1 fruit fly cellular context compared by ENCODE assay signal in the genomic region with DNA sequence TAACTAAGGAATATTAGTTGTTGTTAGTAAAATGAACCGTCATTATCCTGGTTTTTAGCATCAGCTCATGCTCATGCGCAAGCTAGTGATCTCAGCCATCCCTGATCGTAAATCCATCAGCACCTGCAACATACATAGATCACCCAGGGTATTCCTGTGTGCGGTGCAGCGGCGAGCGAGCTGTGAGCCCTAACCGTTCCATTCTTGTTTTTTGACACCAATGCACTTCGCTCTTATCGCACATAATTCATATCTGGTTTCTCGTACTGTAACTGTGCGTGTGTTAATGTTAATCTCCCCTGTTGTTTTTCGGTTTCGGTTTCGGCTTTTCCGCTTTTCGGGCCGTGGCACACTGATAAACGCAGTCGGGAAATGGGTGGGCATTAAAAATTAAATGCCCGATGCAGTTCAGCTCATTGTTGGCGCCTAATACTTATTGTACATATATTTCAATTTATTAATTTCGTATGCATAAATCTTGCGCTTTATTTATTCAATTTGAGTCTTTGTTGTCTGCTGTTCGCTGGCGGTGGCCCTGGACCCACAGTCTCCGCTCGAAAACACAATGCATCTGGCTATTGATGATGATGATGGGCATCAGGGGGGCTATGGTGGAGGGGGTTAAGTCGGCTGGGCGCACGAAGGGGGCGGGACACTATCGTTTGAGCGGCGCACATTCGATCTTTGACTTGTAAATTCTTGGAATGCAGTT.
TF ChIP-seq lines count a peak whose summit lies in the region.

No protein-coding gene starts in this region.

TF ChIP-seq in whole organism, embryonic, 481 proteins besides CTCF, POLR2A, EP300 and RAD21 (continued from another document and continues in another):
- TF ChIP-seq Jarid2 (GFP tag; optimal IDR thresholded peaks at IDR 0.05; lab: Kevin White, UChicago) (no peak), CG15011 (GFP tag; optimal IDR thresholded peaks at IDR 0.05; lab: Kevin White, UChicago) (no peak), ab (GFP tag; optimal IDR thresholded peaks at IDR 0.05; lab: Kevin White, UChicago) (no peak), insv (GFP tag; optimal IDR thresholded peaks at IDR 0.05; lab: Kevin White, UChicago) (no peak), CG10321 (GFP tag; IDR thresholded peaks at IDR 0.05; lab: Robert Waterston, UW) (no peak), Awh (GFP tag; IDR thresholded peaks at IDR 0.05; lab: Robert Waterston, UW) (no peak), CG15269 (tag; optimal IDR thresholded peaks at IDR 0.05; lab: Kevin White, UChicago) (no peak), NK7.1 (GFP tag; optimal IDR thresholded peaks at IDR 0.05; lab: Kevin White, UChicago) (no peak), Mrtf (GFP tag; IDR thresholded peaks at IDR 0.05; lab: Robert Waterston, UW) (no peak), twi (tag; optimal IDR thresholded peaks at IDR 0.05; lab: Kevin White, UChicago) (peak; percentile 6), Blimp-1 (GFP tag; optimal IDR thresholded peaks at IDR 0.05; lab: Kevin White, UChicago) (no peak), sd (tag; optimal IDR thresholded peaks at IDR 0.05; lab: Kevin White, UChicago) (peak; percentile 66), CG18599 (GFP tag; optimal IDR thresholded peaks at IDR 0.05; lab: Kevin White, UChicago) (no peak), CG12769 (tag; optimal IDR thresholded peaks at IDR 0.05; lab: Kevin White, UChicago) (no peak), mirr (GFP tag; optimal IDR thresholded peaks at IDR 0.05; lab: Kevin White, UChicago) (no peak), Trl (optimal IDR thresholded peaks at IDR 0.05; lab: Kevin White, UChicago) (no peak), Trl (GFP tag; optimal IDR thresholded peaks at IDR 0.05; lab: Kevin White, UChicago) (no peak), CG11560 (tag; IDR thresholded peaks at IDR 0.05; lab: Robert Waterston, UW) (no peak), Sry-δ (GFP tag; optimal IDR thresholded peaks at IDR 0.05; lab: Kevin White, UChicago) (no peak), ap (GFP tag; IDR thresholded peaks at IDR 0.05; lab: Robert Waterston, UW) (no peak), z (GFP tag; IDR thresholded peaks at IDR 0.05; lab: Robert Waterston, UW) (peak; percentile 67; the same call in 1 of the 3 replicates), Pdp1 (GFP tag; optimal IDR thresholded peaks at IDR 0.05; lab: Kevin White, UChicago) (peak in 1 of 2 experiments; percentile 17), CG3847 (GFP tag; IDR thresholded peaks at IDR 0.05; lab: Robert Waterston, UW) (no peak), CG10543 (GFP tag; optimal IDR thresholded peaks at IDR 0.05; lab: Kevin White, UChicago) (peak; percentile 30), en (GFP tag; optimal IDR thresholded peaks at IDR 0.05; lab: Kevin White, UChicago) (no peak), Xrp1 (GFP tag; IDR thresholded peaks at IDR 0.05; lab: Robert Waterston, UW) (peak; percentile 12), lola (GFP tag; optimal IDR thresholded peaks at IDR 0.05; lab: Kevin White, UChicago) (no peak), CG15601 (tag; optimal IDR thresholded peaks at IDR 0.05; lab: Kevin White, UChicago) (peak; percentile 1), CG17829 (tag; optimal IDR thresholded peaks at IDR 0.05; lab: Kevin White, UChicago) (no peak), CG3065 (GFP tag; optimal IDR thresholded peaks at IDR 0.05; lab: Kevin White, UChicago) (no peak), zfh2 (GFP tag; optimal IDR thresholded peaks at IDR 0.05; lab: Kevin White, UChicago) (no peak), da (GFP tag; optimal IDR thresholded peaks at IDR 0.05; lab: Kevin White, UChicago) (no peak), corto (GFP tag; optimal IDR thresholded peaks at IDR 0.05; lab: Kevin White, UChicago) (no peak), CG9876 (GFP tag; optimal IDR thresholded peaks at IDR 0.05; lab: Kevin White, UChicago) (no peak), bsh (GFP tag; optimal IDR thresholded peaks at IDR 0.05; lab: Kevin White, UChicago) (no peak), CG2120 (GFP tag; optimal IDR thresholded peaks at IDR 0.05; lab: Kevin White, UChicago) (no peak), Taf1 (GFP tag; IDR thresholded peaks at IDR 0.05; lab: Robert Waterston, UW) (no peak), CG18262 (tag; optimal IDR thresholded peaks at IDR 0.05; lab: Kevin White, UChicago) (no peak), CG34376 (GFP tag; optimal IDR thresholded peaks at IDR 0.05; lab: Kevin White, UChicago) (no peak), Sox100B (GFP tag; optimal IDR thresholded peaks at IDR 0.05; lab: Kevin White, UChicago) (peak; percentile 4), gem (tag; optimal IDR thresholded peaks at IDR 0.05; lab: Kevin White, UChicago) (peak; percentile 5), CG10654 (GFP tag; optimal IDR thresholded peaks at IDR 0.05; lab: Kevin White, UChicago) (no peak), az2 (GFP tag; optimal IDR thresholded peaks at IDR 0.05; lab: Kevin White, UChicago) (no peak), Eip74EF (GFP tag; optimal IDR thresholded peaks at IDR 0.05; lab: Kevin White, UChicago) (no peak), fd96Cb (tag; optimal IDR thresholded peaks at IDR 0.05; lab: Kevin White, UChicago) (no peak), CG16815 (GFP tag; optimal IDR thresholded peaks at IDR 0.05; lab: Kevin White, UChicago) (no peak), Ravus (GFP tag; IDR thresholded peaks at IDR 0.05; lab: Robert Waterston, UW) (no peak), Camta (GFP tag; optimal IDR thresholded peaks at IDR 0.05; lab: Kevin White, UChicago) (no peak), CG12155 (GFP tag; optimal IDR thresholded peaks at IDR 0.05; lab: Kevin White, UChicago) (no peak), zf30C (GFP tag; optimal IDR thresholded peaks at IDR 0.05; lab: Kevin White, UChicago) (peak; percentile 30), Fer2 (tag; optimal IDR thresholded peaks at IDR 0.05; lab: Kevin White, UChicago) (no peak), CG12219 (GFP tag; optimal IDR thresholded peaks at IDR 0.05; lab: Kevin White, UChicago) (no peak), CG10431 (GFP tag; optimal IDR thresholded peaks at IDR 0.05; lab: Kevin White, UChicago) (no peak), wdn (GFP tag; IDR thresholded peaks at IDR 0.05; lab: Robert Waterston, UW) (no peak), CG11695 (GFP tag; IDR thresholded peaks at IDR 0.05; lab: Robert Waterston, UW) (no peak), row (GFP tag; IDR thresholded peaks at IDR 0.05; lab: Robert Waterston, UW) (peak; percentile 41; the same call in 2 of the 3 replicates), tin (GFP tag; optimal IDR thresholded peaks at IDR 0.05; lab: Kevin White, UChicago) (no peak), nerfin-1 (tag; optimal IDR thresholded peaks at IDR 0.05; lab: Kevin White, UChicago) (no peak), MESR4 (GFP tag; optimal IDR thresholded peaks at IDR 0.05; lab: Kevin White, UChicago) (no peak), Bdp1 (GFP tag; optimal IDR thresholded peaks at IDR 0.05; lab: Kevin White, UChicago) (no peak), sima (GFP tag; optimal IDR thresholded peaks at IDR 0.05; lab: Kevin White, UChicago) (no peak), CG11093 (GFP tag; IDR thresholded peaks at IDR 0.05; lab: Robert Waterston, UW) (0 out of 3 replicates have a peak, but pooled peaks have one; percentile 26), gt (GFP tag; IDR thresholded peaks at IDR 0.05; lab: Robert Waterston, UW) (no peak), CG16779 (GFP tag; IDR thresholded peaks at IDR 0.05; lab: Robert Waterston, UW) (no peak), CG4360 (GFP tag; IDR thresholded peaks at IDR 0.05; lab: Robert Waterston, UW) (no peak), Nf-YC (tag; optimal IDR thresholded peaks at IDR 0.05; lab: Kevin White, UChicago) (no peak), Hr78 (GFP tag; optimal IDR thresholded peaks at IDR 0.05; lab: Kevin White, UChicago) (peak in 1 of 2 experiments; percentile 24), Deaf1 (tag; optimal IDR thresholded peaks at IDR 0.05; lab: Kevin White, UChicago) (peak; percentile 80), sim (GFP tag; IDR thresholded peaks at IDR 0.05; lab: Robert Waterston, UW) (no peak), dmrt11E (tag; optimal IDR thresholded peaks at IDR 0.05; lab: Kevin White, UChicago) (peak; percentile 31), so (GFP tag; IDR thresholded peaks at IDR 0.05; lab: Robert Waterston, UW) (no peak), Stat92E (GFP tag; optimal IDR thresholded peaks at IDR 0.05; lab: Kevin White, UChicago) (peak in 1 of 3 experiments; percentile 38), D19A (tag; optimal IDR thresholded peaks at IDR 0.05; lab: Kevin White, UChicago) (peak; percentile 53), kni (GFP tag; optimal IDR thresholded peaks at IDR 0.05; lab: Kevin White, UChicago) (peak; percentile 18), CG1603 (tag; optimal IDR thresholded peaks at IDR 0.05; lab: Kevin White, UChicago) (peak; percentile 18), CG6791 (GFP tag; IDR thresholded peaks at IDR 0.05; lab: Robert Waterston, UW; ENCODE audit: partially characterized antibody) (no peak), sens (GFP tag; lab: Kevin White, UChicago) (peak; percentile 42), inv (GFP tag; IDR thresholded peaks at IDR 0.05; lab: Robert Waterston, UW; ENCODE audit: partially characterized antibody) (no peak), cg (GFP tag; optimal IDR thresholded peaks at IDR 0.05; lab: Kevin White, UChicago) (peak; percentile 41), caup (GFP tag; optimal IDR thresholded peaks at IDR 0.05; lab: Kevin White, UChicago; ENCODE audit: severe bottlenecking) (no peak), Dref (GFP tag; IDR thresholded peaks at IDR 0.05; lab: Robert Waterston, UW) (no peak), salm (tag; optimal IDR thresholded peaks at IDR 0.05; lab: Kevin White, UChicago) (peak; percentile 1), otp (GFP tag; IDR thresholded peaks at IDR 0.05; lab: Robert Waterston, UW) (no peak), dm (GFP tag; optimal IDR thresholded peaks at IDR 0.05; lab: Kevin White, UChicago) (no peak), vvl (GFP tag; IDR thresholded peaks at IDR 0.05; lab: Robert Waterston, UW) (peak; percentile 60), Hey (tag; optimal IDR thresholded peaks at IDR 0.05; lab: Kevin White, UChicago) (no peak), run (tag; optimal IDR thresholded peaks at IDR 0.05; lab: Kevin White, UChicago) (no peak), Hand (GFP tag; optimal IDR thresholded peaks at IDR 0.05; lab: Kevin White, UChicago) (no peak), Med (GFP tag; lab: Kevin White, UChicago) (peak; percentile 11), Oli (tag; optimal IDR thresholded peaks at IDR 0.05; lab: Kevin White, UChicago) (no peak), Hr39 (optimal IDR thresholded peaks at IDR 0.05; lab: Kevin White, UChicago) (no peak), CG4854 (GFP tag; optimal IDR thresholded peaks at IDR 0.05; lab: Kevin White, UChicago) (no peak), Doc3 (GFP tag; IDR thresholded peaks at IDR 0.05; lab: Robert Waterston, UW; ENCODE audit: partially characterized antibody) (no peak), pan (optimal IDR thresholded peaks at IDR 0.05; lab: Kevin White, UChicago) (peak in 1 of 2 experiments; percentile 61), pan (GFP tag; optimal IDR thresholded peaks at IDR 0.05 in 1 of 2, IDR thresholded peaks at IDR 0.05 in 1 of 2) (no peak), CG9437 (GFP tag; optimal IDR thresholded peaks at IDR 0.05; lab: Kevin White, UChicago) (no peak), trh (GFP tag; optimal IDR thresholded peaks at IDR 0.05; lab: Kevin White, UChicago) (no peak), CG12299 (tag; optimal IDR thresholded peaks at IDR 0.05; lab: Kevin White, UChicago) (no peak), crol (GFP tag; IDR thresholded peaks at IDR 0.05; lab: Robert Waterston, UW) (peak; percentile 92), CG12104 (GFP tag; optimal IDR thresholded peaks at IDR 0.05; lab: Kevin White, UChicago) (no peak), Sox102F (GFP tag; optimal IDR thresholded peaks at IDR 0.05; lab: Kevin White, UChicago) (peak; percentile 4), CG9932 (GFP tag; IDR thresholded peaks at IDR 0.05; lab: Robert Waterston, UW) (no peak), Sry-β (GFP tag; optimal IDR thresholded peaks at IDR 0.05; lab: Kevin White, UChicago) (no peak), Mes4 (GFP tag; optimal IDR thresholded peaks at IDR 0.05; lab: Kevin White, UChicago) (no peak), CG6854 (GFP tag; optimal IDR thresholded peaks at IDR 0.05; lab: Kevin White, UChicago) (no peak), hth (optimal IDR thresholded peaks at IDR 0.05; lab: Kevin White, UChicago) (peak; percentile 23), kah (GFP tag; optimal IDR thresholded peaks at IDR 0.05; lab: Kevin White, UChicago) (no peak), croc (GFP tag; conservative IDR thresholded peaks at IDR 0.05; lab: Robert Waterston, UW) (no peak), CG6689 (GFP tag; IDR thresholded peaks at IDR 0.05; lab: Robert Waterston, UW) (no peak), gcm2 (GFP tag; optimal IDR thresholded peaks at IDR 0.05; lab: Kevin White, UChicago) (no peak), sna (GFP tag; IDR thresholded peaks at IDR 0.05; lab: Robert Waterston, UW; ENCODE audit: partially characterized antibody) (no peak), HmgD (GFP tag; optimal IDR thresholded peaks at IDR 0.05; lab: Kevin White, UChicago) (no peak), Usf (GFP tag; optimal IDR thresholded peaks at IDR 0.05; lab: Kevin White, UChicago) (no peak), CG11456 (GFP tag; IDR thresholded peaks at IDR 0.05; lab: Robert Waterston, UW) (no peak), Poxn (GFP tag; IDR thresholded peaks at IDR 0.05; lab: Robert Waterston, UW) (no peak), ssp (GFP tag; IDR thresholded peaks at IDR 0.05; lab: Robert Waterston, UW) (no peak), CG12942 (GFP tag; optimal IDR thresholded peaks at IDR 0.05; lab: Kevin White, UChicago) (no peak), maf-S (GFP tag; optimal IDR thresholded peaks at IDR 0.05; lab: Kevin White, UChicago) (no peak), CG7786 (GFP tag; optimal IDR thresholded peaks at IDR 0.05; lab: Kevin White, UChicago) (no peak), exex (tag; optimal IDR thresholded peaks at IDR 0.05; lab: Kevin White, UChicago) (no peak), Elba2 (GFP tag; optimal IDR thresholded peaks at IDR 0.05; lab: Kevin White, UChicago) (no peak), ewg (GFP tag; optimal IDR thresholded peaks at IDR 0.05; lab: Kevin White, UChicago) (no peak), CG17912 (GFP tag; optimal IDR thresholded peaks at IDR 0.05; lab: Kevin White, UChicago) (no peak), CG9215 (GFP tag; IDR thresholded peaks at IDR 0.05; lab: Robert Waterston, UW) (no peak), CG17361 (GFP tag; IDR thresholded peaks at IDR 0.05; lab: Robert Waterston, UW) (no peak), Kr (GFP tag; optimal IDR thresholded peaks at IDR 0.05; lab: Kevin White, UChicago) (no peak), lab (GFP tag; optimal IDR thresholded peaks at IDR 0.05; lab: Kevin White, UChicago) (no peak), CG31224 (GFP tag; IDR thresholded peaks at IDR 0.05; lab: Robert Waterston, UW) (no peak), CG8388 (GFP tag; optimal IDR thresholded peaks at IDR 0.05; lab: Kevin White, UChicago) (no peak), Side (GFP tag; optimal IDR thresholded peaks at IDR 0.05; lab: Kevin White, UChicago) (no peak), H15 (GFP tag; IDR thresholded peaks at IDR 0.05; lab: Robert Waterston, UW) (no peak)
